Worm (Caenorhabditis elegans): ENCODE data around the gene F54D10.4.

F54D10.4 gene

DNA sequence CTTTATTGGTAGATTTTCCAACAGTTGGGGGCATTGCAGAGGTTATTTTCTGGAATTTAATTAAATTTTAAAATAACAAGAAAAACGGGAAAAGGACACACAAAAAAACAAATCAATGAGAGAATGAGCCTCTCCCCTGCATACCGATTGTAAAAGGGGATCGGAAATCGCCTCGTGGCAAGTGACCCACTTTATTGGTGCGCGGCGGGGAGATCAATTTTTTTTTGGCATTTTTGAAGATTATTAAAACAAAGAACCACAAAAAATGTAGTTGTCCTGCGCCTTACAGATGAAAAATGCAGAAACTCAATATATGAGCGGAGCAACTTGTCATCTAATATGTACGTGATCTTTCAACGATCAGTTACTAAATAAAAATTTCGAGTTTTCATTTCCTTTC is 14.4 kb upstream of the F54D10.4 start, which contains the start of gene F54D10.7:
Gene F54D10.7, minus strand, starts transcription at position 49 of the 400 bp plus-strand sequence.
- TF ChIP-seq efl-1 (optimal IDR thresholded peaks at IDR 0.05) (no peak), efl-1 (GFP tag; optimal IDR thresholded peaks at IDR 0.05 in 1 of 2) (peak in 1 of 2 experiments; percentile 58), ztf-11 (tag; optimal IDR thresholded peaks at IDR 0.05) (no peak)

DNA sequence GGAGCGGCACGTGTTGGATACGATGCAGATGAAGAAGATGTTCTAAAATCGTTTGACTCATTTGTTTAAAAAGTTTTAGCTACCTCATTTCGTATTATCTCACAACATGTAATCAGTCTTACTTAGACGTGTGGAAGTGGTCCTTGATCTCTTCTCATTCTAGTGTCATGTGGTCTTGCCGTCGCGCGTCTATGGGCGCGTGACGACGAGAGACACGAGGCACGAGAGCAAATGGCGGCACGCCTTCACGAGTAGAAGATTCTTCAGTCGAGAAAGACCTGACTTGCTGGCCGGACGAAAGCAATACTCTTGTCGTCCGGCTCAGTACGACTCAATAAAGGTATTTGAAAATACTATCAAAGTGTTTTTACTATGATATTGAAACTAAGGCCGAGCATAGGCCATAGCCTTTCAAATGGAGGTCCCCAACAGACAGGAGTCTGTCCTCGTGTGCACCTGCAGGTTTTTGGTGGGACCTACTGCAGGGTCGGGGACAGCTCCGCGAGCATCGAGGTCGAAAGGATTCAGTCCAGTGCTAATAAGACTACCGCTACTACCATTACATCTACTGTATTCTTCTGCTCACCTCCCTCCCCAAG is 9.5 kb upstream of the F54D10.4 start, which contains the start of gene fbxa-24:
Gene fbxa-24, plus strand, starts transcription at position 276 of the 599 bp plus-strand sequence.
- TF ChIP-seq lin-14 (GFP tag; optimal IDR thresholded peaks at IDR 0.05) (peak; percentile 77), snu-23 (GFP tag; optimal IDR thresholded peaks at IDR 0.05) (peak; percentile 30), tbx-2 (tag; optimal IDR thresholded peaks at IDR 0.05) (peak; percentile 31), efl-1 (optimal IDR thresholded peaks at IDR 0.05) (peak; percentile 41 to 55), efl-1 (GFP tag; optimal IDR thresholded peaks at IDR 0.05 in 1 of 2) (peak; percentile 22 to 50), xbp-1 (tag; optimal IDR thresholded peaks at IDR 0.05) (peak; percentile 4), swsn-7 (tag; optimal IDR thresholded peaks at IDR 0.05) (peak; percentile 33), dpl-1 (GFP tag; optimal IDR thresholded peaks at IDR 0.05) (peak in 1 of 3 experiments; percentile 34), nhr-85 (tag) (peak; percentile 65), mep-1 (tag; optimal IDR thresholded peaks at IDR 0.05) (peak; percentile 38), F16B12.6 (tag; optimal IDR thresholded peaks at IDR 0.05) (peak; percentile 6), dsc-1 (tag; optimal IDR thresholded peaks at IDR 0.05) (peak; percentile 9), nhr-20 (tag; optimal IDR thresholded peaks at IDR 0.05) (peak; percentile 34), nhr-19 (GFP tag; conservative IDR thresholded peaks at IDR 0.05) (peak; percentile 58), nhr-47 (tag; optimal IDR thresholded peaks at IDR 0.05) (peak; percentile 37), unc-86 (tag; optimal IDR thresholded peaks at IDR 0.05) (peak; percentile 23), lsy-2 (tag; optimal IDR thresholded peaks at IDR 0.05) (peak; percentile 30 to 46), nhr-71 (tag; optimal IDR thresholded peaks at IDR 0.05) (peak; percentile 57), isw-1 (GFP tag; IDR thresholded peaks at IDR 0.05) (peak; percentile 27), lin-35 (GFP tag; optimal IDR thresholded peaks at IDR 0.05) (peak in 1 of 2 experiments; percentile 6), rnt-1 (tag; optimal IDR thresholded peaks at IDR 0.05) (peak; percentile 7), fkh-8 (tag; optimal IDR thresholded peaks at IDR 0.05) (peak; percentile 72), egl-13 (tag; optimal IDR thresholded peaks at IDR 0.05) (peak; percentile 6)

DNA sequence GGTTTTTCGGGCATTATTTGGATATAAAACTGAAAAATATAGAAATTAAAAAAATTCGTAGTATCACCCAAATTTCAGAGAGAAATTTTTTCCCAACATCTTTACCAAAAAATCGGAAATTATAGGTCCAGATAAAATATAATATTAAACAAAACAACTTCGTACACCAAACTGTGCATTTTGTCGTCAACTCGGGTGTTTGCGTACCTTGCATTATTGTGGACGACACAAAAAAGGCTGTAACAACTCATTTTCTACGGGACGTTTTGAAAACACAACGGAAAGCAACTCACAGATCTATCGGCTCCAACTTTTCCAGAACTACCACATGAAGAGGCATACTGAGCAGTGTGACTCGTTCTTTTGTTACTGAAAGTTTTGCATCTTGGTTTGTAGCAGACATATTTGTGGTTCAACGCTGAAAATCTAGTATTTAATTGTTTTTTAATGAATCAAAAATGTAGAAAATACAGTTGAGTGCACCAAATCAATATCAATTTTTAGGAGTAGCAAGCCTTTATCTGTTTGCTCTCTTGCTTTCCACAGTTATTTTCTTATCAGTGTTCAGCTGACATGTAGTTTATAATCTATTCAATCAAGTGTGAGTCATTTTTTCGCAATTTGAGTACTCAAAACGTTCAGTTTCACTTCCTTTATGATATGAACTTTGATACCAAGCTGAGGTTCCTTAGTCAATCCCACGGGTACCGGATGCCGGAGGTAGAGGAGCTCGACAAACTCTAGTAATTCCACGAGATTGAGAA is 8.8 kb upstream of the F54D10.4 start:
- TF ChIP-seq swsn-7 (tag; optimal IDR thresholded peaks at IDR 0.05) (peak; percentile 0), zag-1 (tag; optimal IDR thresholded peaks at IDR 0.05) (no peak), nhr-19 (GFP tag; conservative IDR thresholded peaks at IDR 0.05) (no peak), lin-39 (tag; optimal IDR thresholded peaks at IDR 0.05) (no peak), elt-3 (tag; optimal IDR thresholded peaks at IDR 0.05) (no peak), nhr-237 (tag; optimal IDR thresholded peaks at IDR 0.05) (no peak), lir-3 (tag; optimal IDR thresholded peaks at IDR 0.05; ENCODE audit: poor library complexity) (no peak), nhr-71 (tag; optimal IDR thresholded peaks at IDR 0.05) (peak; percentile 14), ama-1 (optimal IDR thresholded peaks at IDR 0.05) (no peak), C16A3.4 (tag; optimal IDR thresholded peaks at IDR 0.05) (no peak), lin-35 (GFP tag; optimal IDR thresholded peaks at IDR 0.05) (peak in 1 of 2 experiments; percentile 15), nhr-11 (tag; optimal IDR thresholded peaks at IDR 0.05) (no peak), pax-3 (tag; optimal IDR thresholded peaks at IDR 0.05) (no peak), unc-30 (tag; optimal IDR thresholded peaks at IDR 0.05) (no peak), aha-1 (tag; optimal IDR thresholded peaks at IDR 0.05) (no peak), alr-1 (tag; optimal IDR thresholded peaks at IDR 0.05; ENCODE audit: borderline replicate concordance) (no peak), unc-62 (GFP tag; optimal IDR thresholded peaks at IDR 0.05) (no peak), sox-4 (tag; optimal IDR thresholded peaks at IDR 0.05) (no peak), skn-1 (tag; optimal IDR thresholded peaks at IDR 0.05) (no peak), nhr-20 (tag; optimal IDR thresholded peaks at IDR 0.05) (peak; percentile 21), hlh-4 (tag; optimal IDR thresholded peaks at IDR 0.05) (no peak), lin-13 (GFP tag; optimal IDR thresholded peaks at IDR 0.05) (no peak), grh-1 (GFP tag; IDR thresholded peaks at IDR 0.05) (no peak), efl-1 (optimal IDR thresholded peaks at IDR 0.05) (peak; percentile 34 to 55), efl-1 (GFP tag; optimal IDR thresholded peaks at IDR 0.05 in 1 of 2) (peak; percentile 39 to 68), jun-1 (tag; optimal IDR thresholded peaks at IDR 0.05) (no peak), zip-4 (GFP tag; optimal IDR thresholded peaks at IDR 0.05) (no peak), aly-2 (tag; optimal IDR thresholded peaks at IDR 0.05) (no peak), lsy-2 (tag; optimal IDR thresholded peaks at IDR 0.05) (peak; percentile 26), snu-23 (GFP tag; optimal IDR thresholded peaks at IDR 0.05) (peak; percentile 11), ceh-63 (GFP tag; optimal IDR thresholded peaks at IDR 0.05) (no peak)
